Worm (Caenorhabditis elegans) whole organism, L4 larva: Measurements from ENCODE around the gene col-146.
A peak's percentile ranks its signal among the peaks of the same experiment; 100 is the strongest.

Source experiments
- D1046.2 ChIP-seq: fragments of 200-800 bp; sonication (Bioruptor generic); IDR thresholded peaks from 2 replicates; pipeline ENCODE4 v1.3.6; 2022; ENCODE audit warnings: missing genetic modification characterization, missing compliant biosample characterization
- F10B5.3 ChIP-seq: sonication (generic microtip); optimal IDR thresholded peaks from 2 replicates; lab custom pipeline; 2016; ENCODE audit warnings: mild to moderate bottlenecking, missing genetic modification characterization, missing compliant biosample characterization
- F37D6.2 ChIP-seq: sonication (generic microtip); optimal IDR thresholded peaks from 2 replicates; lab custom pipeline; 2016; ENCODE audit warnings: mild to moderate bottlenecking, missing genetic modification characterization, missing compliant biosample characterization
- ZK337.2 ChIP-seq: fragments of 200-800 bp; sonication (Bioruptor generic); IDR thresholded peaks from 2 replicates; pipeline ENCODE4 v1.3.6; 2022; ENCODE audit warnings: missing genetic modification reagents, missing genetic modification characterization, missing compliant biosample characterization
- attf-4 ChIP-seq: sonication (generic microtip); optimal IDR thresholded peaks from 3 replicates; lab custom pipeline; 2017; ENCODE audit warnings: missing biosample characterization, missing genetic modification characterization
- ceh-20 ChIP-seq: fragments of 200-800 bp; sonication (Bioruptor generic); IDR thresholded peaks from 2 replicates; pipeline ENCODE4 v1.3.6; 2022; ENCODE audit warnings: missing genetic modification reagents, missing genetic modification characterization, missing compliant biosample characterization
- ceh-32 ChIP-seq: sonication (generic microtip); optimal IDR thresholded peaks from 2 replicates; lab custom pipeline; 2016; ENCODE audit warnings: mild to moderate bottlenecking, missing genetic modification characterization, missing compliant biosample characterization; ENCODE audit not compliant: poor library complexity
- ceh-44 ChIP-seq: fragments of 200-800 bp; sonication (Bioruptor generic); IDR thresholded peaks from 2 replicates; pipeline ENCODE4 v1.3.6; 2022; ENCODE audit warnings: missing genetic modification reagents, missing genetic modification characterization, missing compliant biosample characterization
- cey-2 ChIP-seq: sonication (generic microtip); optimal IDR thresholded peaks from 3 replicates; lab custom pipeline; 2017; ENCODE audit warnings: missing genetic modification characterization, mild to moderate bottlenecking, missing compliant biosample characterization, antibody characterized with exemption, borderline replicate concordance; ENCODE audit not compliant: insufficient read depth
- daf-16 ChIP-seq, 3 experiments: sonication (generic microtip); optimal IDR thresholded peaks; 2 replicates each; lab custom pipeline; 2016 to 2017; ENCODE audit warnings: missing genetic modification characterization in 3 of 3, missing genetic modification reagents in 3 of 3, mild to moderate bottlenecking in 2 of 3, missing compliant biosample characterization in 2 of 3, missing biosample characterization in 1 of 3, moderate library complexity in 1 of 3
- dmd-8 ChIP-seq: fragments of 200-800 bp; sonication (Bioruptor generic); IDR thresholded peaks from 2 replicates; pipeline ENCODE4 v1.3.6; 2022; ENCODE audit warnings: missing genetic modification characterization, missing compliant biosample characterization
- dve-1 ChIP-seq: sonication (generic microtip); optimal IDR thresholded peaks from 2 replicates; lab custom pipeline; 2017; ENCODE audit warnings: antibody characterized with exemption, mild to moderate bottlenecking, missing genetic modification characterization, missing compliant biosample characterization; ENCODE audit not compliant: insufficient read depth
- egl-43 ChIP-seq: fragments of 200-800 bp; sonication (Bioruptor generic); IDR thresholded peaks from 2 replicates; pipeline ENCODE4 v1.3.6; 2022; ENCODE audit warnings: missing genetic modification reagents, missing genetic modification characterization, missing compliant biosample characterization
- fkh-10 ChIP-seq: fragments of 150-350 bp; optimal IDR thresholded peaks from 2 replicates; lab custom pipeline; 2014; ENCODE audit warnings: missing biosample characterization, missing genetic modification reagents, missing genetic modification characterization
- hlh-30 ChIP-seq: sonication (generic microtip); optimal IDR thresholded peaks from 2 replicates; lab custom pipeline; 2017; ENCODE audit warnings: antibody characterized with exemption, mild to moderate bottlenecking, missing genetic modification characterization, missing compliant biosample characterization; ENCODE audit not compliant: insufficient read depth
- hmg-1.1 ChIP-seq: fragments of 200-800 bp; sonication (Bioruptor generic); IDR thresholded peaks from 2 replicates; pipeline ENCODE4 v1.3.6; 2022; ENCODE audit warnings: missing genetic modification reagents, missing genetic modification characterization, missing compliant biosample characterization
- lin-13 ChIP-seq: fragments of 150-350 bp; optimal IDR thresholded peaks from 2 replicates; lab custom pipeline; 2014; ENCODE audit warnings: missing biosample characterization, missing genetic modification reagents, missing genetic modification characterization
- lin-29 ChIP-seq: fragments of 200-800 bp; sonication (Bioruptor generic); IDR thresholded peaks from 2 replicates; pipeline ENCODE4 v1.3.6; 2022; ENCODE audit warnings: missing genetic modification reagents, missing genetic modification characterization, missing compliant biosample characterization
- lin-39 ChIP-seq: fragments of 150-350 bp; optimal IDR thresholded peaks from 2 replicates; lab custom pipeline; 2014; ENCODE audit warnings: missing biosample characterization, missing genetic modification reagents, missing genetic modification characterization
- lir-3 ChIP-seq: sonication (generic microtip); optimal IDR thresholded peaks from 2 replicates; lab custom pipeline; 2016; ENCODE audit warnings: mild to moderate bottlenecking, missing genetic modification characterization, missing compliant biosample characterization
- madf-5 ChIP-seq, 2 experiments: fragments of 200-800 bp; sonication (Bioruptor generic); IDR thresholded peaks; 2 replicates each; pipeline ENCODE4 v1.3.6; 2022; ENCODE audit warnings: missing compliant biosample characterization in 2 of 2, missing genetic modification characterization in 2 of 2
- madf-9 ChIP-seq: fragments of 200-800 bp; sonication (Bioruptor generic); conservative IDR thresholded peaks from 2 replicates; pipeline ENCODE4 v1.3.6; 2022; ENCODE audit warnings: missing genetic modification reagents, missing genetic modification characterization, missing compliant biosample characterization
- mes-2 ChIP-seq: sonication (generic microtip); optimal IDR thresholded peaks from 2 replicates; lab custom pipeline; 2016; ENCODE audit warnings: missing genotype, mild to moderate bottlenecking, missing genetic modification characterization, missing compliant biosample characterization; ENCODE audit not compliant: poor library complexity, severe bottlenecking
- mxl-3 ChIP-seq: fragments of 200-800 bp; sonication (Bioruptor generic); optimal IDR thresholded peaks from 2 replicates; lab custom pipeline; 2018; ENCODE audit warnings: mild to moderate bottlenecking, missing genetic modification characterization, missing compliant biosample characterization
- nhr-10 ChIP-seq: fragments of 150-350 bp; optimal IDR thresholded peaks from 2 replicates; lab custom pipeline; 2014; ENCODE audit warnings: missing biosample characterization, missing genetic modification characterization
- php-3 ChIP-seq: fragments of 200-800 bp; sonication (Bioruptor generic); IDR thresholded peaks from 2 replicates; pipeline ENCODE4 v1.3.6; 2022; ENCODE audit warnings: missing genetic modification reagents, missing genetic modification characterization, missing compliant biosample characterization
- pqm-1 ChIP-seq: sonication (generic microtip); optimal IDR thresholded peaks from 2 replicates; lab custom pipeline; 2017; ENCODE audit warnings: missing biosample characterization, missing genetic modification characterization
- saeg-2 ChIP-seq: fragments of 200-800 bp; sonication (Bioruptor generic); IDR thresholded peaks from 2 replicates; pipeline ENCODE4 v1.3.6; 2022; ENCODE audit warnings: missing genetic modification reagents, missing genetic modification characterization, missing compliant biosample characterization
- sdz-12 ChIP-seq: fragments of 200-800 bp; sonication (Bioruptor generic); optimal IDR thresholded peaks from 2 replicates; lab custom pipeline; 2018; ENCODE audit warnings: mild to moderate bottlenecking, missing genetic modification characterization, missing compliant biosample characterization
- set-16 ChIP-seq: fragments of 200-800 bp; sonication (Bioruptor generic); IDR thresholded peaks from 2 replicates; pipeline ENCODE4 v1.3.6; 2022; ENCODE audit warnings: missing genetic modification reagents, missing genetic modification characterization, missing compliant biosample characterization
- spr-1 ChIP-seq: sonication (generic microtip); optimal IDR thresholded peaks from 2 replicates; lab custom pipeline; 2016; ENCODE audit warnings: mild to moderate bottlenecking, missing genetic modification characterization, missing compliant biosample characterization
- spr-3 ChIP-seq: fragments of 200-800 bp; sonication (Bioruptor generic); optimal IDR thresholded peaks from 2 replicates; lab custom pipeline; 2018; ENCODE audit warnings: mild to moderate bottlenecking, missing genetic modification characterization, missing compliant biosample characterization
- unc-130 ChIP-seq: sonication (generic microtip); optimal IDR thresholded peaks from 2 replicates; lab custom pipeline; 2016; ENCODE audit warnings: missing genetic modification reagents, missing genetic modification characterization, missing compliant biosample characterization
- unc-62 ChIP-seq, 3 experiments: fragments of 150-350 bp in 1 of 3; sonication (generic microtip); optimal IDR thresholded peaks in 2 of 3; peaks in 1 of 3; 1 replicate in 1 of 3; 2 replicates in 2 of 3; lab custom pipeline; 2014 to 2017; ENCODE audit warnings: missing biosample characterization in 3 of 3, missing genetic modification characterization in 3 of 3, missing genetic modification reagents in 3 of 3, missing genotype in 1 of 3
- zip-11 ChIP-seq: fragments of 200-800 bp; sonication (Bioruptor generic); IDR thresholded peaks from 2 replicates; pipeline ENCODE4 v1.3.6; 2022; ENCODE audit warnings: missing genetic modification characterization, missing compliant biosample characterization

The col-146 gene

ce11 chrV:9619850-9620249, 9.9 kb upstream of the col-146 start, which contains the start of gene idpc-6:
TSS of gene idpc-6 (plus strand) at chrV:9620150.
- TF ChIP-seq lin-13 (GFP tag; lab: Kevin White, UChicago) (no peak), fkh-10 (GFP tag; lab: Kevin White, UChicago) (no peak), lin-29 (GFP tag; lab: Robert Waterston, UW) (no peak), mxl-3 (GFP tag; lab: Kevin White, UChicago) (no peak), zip-11 (GFP tag; lab: Robert Waterston, UW) (no peak), mes-2 (no peak), ceh-32 (tag; lab: Kevin White, UChicago) (no peak), set-16 (GFP tag; lab: Robert Waterston, UW) (no peak)

- no peak for TF ChIP-seq daf-16 (GFP tag; optimal IDR thresholded peaks at IDR 0.05; lab: Kevin White, UChicago)
- no peak for TF ChIP-seq daf-16 (tag; optimal IDR thresholded peaks at IDR 0.05; lab: Kevin White, UChicago)
- TF ChIP-seq D1046.2, result no peak
- no peak for TF ChIP-seq nhr-10 (tag; lab: Kevin White, UChicago)
- TF ChIP-seq madf-9 (GFP tag; lab: Robert Waterston, UW), result no peak
- TF ChIP-seq dmd-8 (GFP tag; lab: Robert Waterston, UW), result no peak
- TF ChIP-seq cey-2 (tag; lab: Kevin White, UChicago), result no peak
- no peak for TF ChIP-seq spr-1 (tag; lab: Kevin White, UChicago)
- no peak for TF ChIP-seq F10B5.3 (tag; lab: Kevin White, UChicago)
- TF ChIP-seq lin-39 (tag; lab: Kevin White, UChicago), result no peak
- no peak for TF ChIP-seq ceh-20
- peak; percentile 52; the same call in 1 of the 2 replicates for TF ChIP-seq egl-43
- no peak for TF ChIP-seq unc-130 (GFP tag; lab: Kevin White, UChicago)
- TF ChIP-seq ceh-44, result no peak
- no peak for TF ChIP-seq spr-3 (GFP tag; lab: Kevin White, UChicago)
- TF ChIP-seq dve-1 (tag; lab: Kevin White, UChicago), result no peak
- TF ChIP-seq hlh-30 (tag; lab: Kevin White, UChicago), result no peak
- peak; percentile 95 for TF ChIP-seq set-16 (GFP tag; lab: Robert Waterston, UW)
- no peak for TF ChIP-seq hmg-1.1 (GFP tag; lab: Robert Waterston, UW)
- no peak for TF ChIP-seq unc-62 (GFP tag; optimal IDR thresholded peaks at IDR 0.05 in 1 of 2; lab: Kevin White, UChicago)
- no peak for TF ChIP-seq unc-62 (tag; optimal IDR thresholded peaks at IDR 0.05; lab: Kevin White, UChicago)
- no peak for TF ChIP-seq F37D6.2 (tag; lab: Kevin White, UChicago)
- 0 out of 4 replicates have a peak, but pooled peaks of 1 of the 2 experiments have one; percentile 32 for TF ChIP-seq madf-5 (GFP tag; IDR thresholded peaks at IDR 0.05; lab: Robert Waterston, UW)
- TF ChIP-seq attf-4, result no peak
- no peak for TF ChIP-seq ZK337.2 (GFP tag; lab: Robert Waterston, UW)
- 0 out of 2 replicates have a peak, but pooled peaks have one; percentile 19 for TF ChIP-seq php-3
- TF ChIP-seq pqm-1 (tag; lab: Kevin White, UChicago), result no peak
- no peak for TF ChIP-seq lir-3 (tag; lab: Kevin White, UChicago)
- TF ChIP-seq saeg-2 (GFP tag; lab: Robert Waterston, UW), result 0 out of 2 replicates have a peak, but pooled peaks have one; percentile 39
These were observed 9.3 kb upstream of the col-146 start for ce11 chrV:9620417-9620816.

ce11 chrV:9621437-9621836, 8.3 kb upstream of the col-146 start:
- TF ChIP-seq sdz-12 (no peak), unc-62 (GFP tag; optimal IDR thresholded peaks at IDR 0.05 in 1 of 2; lab: Kevin White, UChicago) (peak in 1 of 2 experiments; percentile 95), unc-62 (tag; optimal IDR thresholded peaks at IDR 0.05; lab: Kevin White, UChicago) (no peak)
